Fruit fly (Drosophila melanogaster) whole organism, embryonic: ENCODE measurements around the gene Gad1.

Source experiments
- Ada2b ChIP-seq: fragments of 200-800 bp; sonication (Bioruptor generic); IDR thresholded peaks from 2 replicates; pipeline ENCODE4 v1.3.6; 2022; ENCODE audit warnings: missing biosample characterization, missing genetic modification characterization
- Adf1 ChIP-seq: fragments of 200-800 bp; sonication (Bioruptor generic); IDR thresholded peaks from 2 replicates; pipeline ENCODE4 v1.3.6; 2022; ENCODE audit warnings: missing biosample characterization, missing genetic modification characterization
- Aef1 ChIP-seq: fragments of 200-800 bp; sonication (Bioruptor generic); IDR thresholded peaks from 3 replicates; pipeline ENCODE4 v1.3.6; 2022; ENCODE audit warnings: missing biosample characterization, missing genetic modification characterization
- Atf6 ChIP-seq: fragments of 200-800 bp; sonication (Bioruptor generic); IDR thresholded peaks from 2 replicates; pipeline ENCODE4 v1.3.6; 2022; ENCODE audit warnings: missing biosample characterization, missing genetic modification characterization
- BEAF-32 ChIP-seq: fragments of 200-800 bp; sonication (Bioruptor generic); optimal IDR thresholded peaks from 3 replicates; lab custom pipeline; 2017; ENCODE audit warnings: missing biosample characterization, missing genetic modification characterization, mild to moderate bottlenecking, moderate library complexity, missing genetic modification reagents
- CG10267 ChIP-seq: fragments of 200-800 bp; sonication (Bioruptor generic); optimal IDR thresholded peaks from 2 replicates; lab custom pipeline; 2018; ENCODE audit warnings: missing biosample characterization, mild to moderate bottlenecking, missing genetic modification characterization, moderate library complexity
- CG10979 ChIP-seq: fragments of 200-800 bp; sonication (Bioruptor generic); optimal IDR thresholded peaks from 2 replicates; lab custom pipeline; 2018; ENCODE audit warnings: missing biosample characterization, mild to moderate bottlenecking, missing genetic modification characterization, moderate library complexity
- CG11504 ChIP-seq: fragments of 200-800 bp; sonication (Bioruptor generic); optimal IDR thresholded peaks from 3 replicates; lab custom pipeline; 2019; ENCODE audit warnings: missing biosample characterization, mild to moderate bottlenecking, missing genetic modification characterization, moderate library complexity
- CG11723 ChIP-seq: fragments of 200-800 bp; sonication (Bioruptor generic); optimal IDR thresholded peaks from 2 replicates; lab custom pipeline; 2017; ENCODE audit warnings: missing biosample characterization, mild to moderate bottlenecking, missing genetic modification characterization
- CG12391 ChIP-seq: fragments of 200-800 bp; sonication (Bioruptor generic); optimal IDR thresholded peaks from 3 replicates; lab custom pipeline; 2018; ENCODE audit warnings: missing biosample characterization, mild to moderate bottlenecking, missing genetic modification characterization, moderate library complexity
- CG13287 ChIP-seq: fragments of 200-800 bp; sonication (Bioruptor generic); IDR thresholded peaks from 2 replicates; pipeline ENCODE4 v1.3.6; 2022; ENCODE audit warnings: missing biosample characterization, missing genetic modification characterization; ENCODE audit not compliant: partially characterized antibody
- CG13775 ChIP-seq: fragments of 200-800 bp; sonication (Bioruptor generic); optimal IDR thresholded peaks from 3 replicates; lab custom pipeline; 2017; ENCODE audit warnings: missing biosample characterization, mild to moderate bottlenecking, missing genetic modification characterization
- CG17328 ChIP-seq: fragments of 200-800 bp; sonication (Bioruptor generic); IDR thresholded peaks from 2 replicates; pipeline ENCODE4 v1.3.6; 2022; ENCODE audit warnings: missing biosample characterization, missing genetic modification characterization
- CG17568 ChIP-seq: fragments of 200-800 bp; sonication (Bioruptor generic); optimal IDR thresholded peaks from 2 replicates; lab custom pipeline; 2018; ENCODE audit warnings: missing biosample characterization, mild to moderate bottlenecking, missing genetic modification characterization, moderate library complexity
- CG18011 ChIP-seq: fragments of 200-800 bp; sonication (Bioruptor generic); optimal IDR thresholded peaks from 2 replicates; lab custom pipeline; 2017; ENCODE audit warnings: missing biosample characterization, missing genetic modification characterization, mild to moderate bottlenecking, moderate library complexity, missing genotype
- CG18599 ChIP-seq: fragments of 200-800 bp; sonication (Bioruptor generic); optimal IDR thresholded peaks from 3 replicates; lab custom pipeline; 2017; ENCODE audit warnings: missing biosample characterization, missing genetic modification characterization, mild to moderate bottlenecking, moderate library complexity, missing genetic modification reagents
- CG2199 ChIP-seq: fragments of 200-800 bp; sonication (Bioruptor generic); IDR thresholded peaks from 3 replicates; pipeline ENCODE4 v1.3.6; 2022; ENCODE audit warnings: missing biosample characterization, missing genetic modification characterization
- CG2678 ChIP-seq: fragments of 200-800 bp; sonication (Bioruptor generic); optimal IDR thresholded peaks from 3 replicates; lab custom pipeline; 2019; ENCODE audit warnings: missing biosample characterization, mild to moderate bottlenecking, missing genetic modification characterization, moderate library complexity
- CG42726 ChIP-seq: fragments of 200-800 bp; sonication (Bioruptor generic); IDR thresholded peaks from 2 replicates; pipeline ENCODE4 v1.3.6; 2022; ENCODE audit warnings: missing biosample characterization, missing genetic modification characterization; ENCODE audit not compliant: partially characterized antibody
- CG6254 ChIP-seq: fragments of 200-800 bp; sonication (Bioruptor generic); optimal IDR thresholded peaks from 3 replicates; lab custom pipeline; 2017; ENCODE audit warnings: mild to moderate bottlenecking, missing biosample characterization, missing genetic modification reagents, missing genetic modification characterization
- CG7556 ChIP-seq: fragments of 200-800 bp; sonication (Bioruptor generic); optimal IDR thresholded peaks from 2 replicates; lab custom pipeline; 2017; ENCODE audit warnings: missing biosample characterization, mild to moderate bottlenecking, missing genetic modification characterization
- CG7928 ChIP-seq: fragments of 200-800 bp; sonication (Bioruptor generic); optimal IDR thresholded peaks from 2 replicates; lab custom pipeline; 2017; ENCODE audit warnings: missing biosample characterization, mild to moderate bottlenecking, missing genetic modification characterization
- CG7987 ChIP-seq: fragments of 200-800 bp; sonication (Bioruptor generic); optimal IDR thresholded peaks from 2 replicates; lab custom pipeline; 2018; ENCODE audit warnings: missing biosample characterization, mild to moderate bottlenecking, missing genetic modification characterization, moderate library complexity
- CG8290 ChIP-seq, 3 experiments: fragments of 200-800 bp; sonication (Bioruptor generic); optimal IDR thresholded peaks; 2 replicates each; lab custom pipeline; 2016 to 2019; ENCODE audit warnings: missing biosample characterization in 3 of 3, missing genetic modification characterization in 3 of 3, mild to moderate bottlenecking in 2 of 3, moderate library complexity in 1 of 3
- D ChIP-seq, 2 experiments: fragments of 200-800 bp in 1 of 2; fragments of >200 bp in 1 of 2; sonication (Bioruptor generic) in 1 of 2; optimal IDR thresholded peaks; 2 replicates in 1 of 2; 3 replicates in 1 of 2; lab custom pipeline; 2017; ENCODE audit warnings: mild to moderate bottlenecking in 1 of 2, missing biosample characterization in 1 of 2, missing genetic modification characterization in 1 of 2, missing genetic modification reagents in 1 of 2
- Fer3 ChIP-seq: fragments of 200-800 bp; sonication (Bioruptor generic); optimal IDR thresholded peaks from 2 replicates; lab custom pipeline; 2018; ENCODE audit warnings: missing biosample characterization, mild to moderate bottlenecking, missing genetic modification characterization, moderate library complexity
- H2.0 ChIP-seq: fragments of 200-800 bp; sonication (Bioruptor generic); IDR thresholded peaks from 2 replicates; pipeline ENCODE4 v1.3.6; 2022; ENCODE audit warnings: missing biosample characterization, missing genetic modification characterization
- Hey ChIP-seq: fragments of 200-800 bp; sonication (Bioruptor generic); optimal IDR thresholded peaks from 3 replicates; lab custom pipeline; 2018; ENCODE audit warnings: missing biosample characterization, mild to moderate bottlenecking, missing genetic modification characterization
- NC2α ChIP-seq: fragments of 200-800 bp; sonication (Bioruptor generic); optimal IDR thresholded peaks from 2 replicates; lab custom pipeline; 2016; ENCODE audit warnings: missing biosample characterization, missing genetic modification characterization
- Sox102F ChIP-seq: fragments of 200-800 bp; sonication (Bioruptor generic); optimal IDR thresholded peaks from 2 replicates; lab custom pipeline; 2018; ENCODE audit warnings: missing biosample characterization, mild to moderate bottlenecking, missing genetic modification characterization, moderate library complexity
- amos ChIP-seq: fragments of 200-800 bp; sonication (Bioruptor generic); IDR thresholded peaks from 2 replicates; pipeline ENCODE4 v1.3.6; 2022; ENCODE audit warnings: missing biosample characterization, missing genetic modification characterization; ENCODE audit not compliant: partially characterized antibody
- ara ChIP-seq: fragments of 200-800 bp; sonication (Bioruptor generic); IDR thresholded peaks from 2 replicates; pipeline ENCODE4 v1.3.6; 2022; ENCODE audit warnings: missing biosample characterization, missing genetic modification characterization
- bowl ChIP-seq: fragments of 200-800 bp; sonication (Bioruptor generic); IDR thresholded peaks from 2 replicates; pipeline ENCODE4 v1.3.6; 2022; ENCODE audit warnings: missing biosample characterization, missing genetic modification characterization
- caup ChIP-seq: fragments of 200-800 bp; sonication (Bioruptor generic); optimal IDR thresholded peaks from 3 replicates; lab custom pipeline; 2017; ENCODE audit warnings: missing biosample characterization, mild to moderate bottlenecking, missing genetic modification characterization, moderate library complexity; ENCODE audit not compliant: severe bottlenecking
- dpn ChIP-seq, 2 experiments: fragments of 200-800 bp; sonication (Bioruptor generic); optimal IDR thresholded peaks; 3 replicates each; lab custom pipeline; 2016; ENCODE audit warnings: missing biosample characterization in 2 of 2, missing genetic modification characterization in 2 of 2
- eyg ChIP-seq: fragments of 200-800 bp; sonication (Bioruptor generic); optimal IDR thresholded peaks from 3 replicates; lab custom pipeline; 2016; ENCODE audit warnings: missing biosample characterization, missing genetic modification characterization
- fd3F ChIP-seq: fragments of 200-800 bp; sonication (Bioruptor generic); optimal IDR thresholded peaks from 2 replicates; lab custom pipeline; 2018; ENCODE audit warnings: missing biosample characterization, mild to moderate bottlenecking, missing genetic modification characterization, moderate library complexity
- gro ChIP-seq: fragments of 200-800 bp; sonication (Bioruptor generic); optimal IDR thresholded peaks from 2 replicates; lab custom pipeline; 2016; ENCODE audit warnings: missing biosample characterization, missing genetic modification characterization
- gsb-n ChIP-seq: fragments of 200-800 bp; sonication (Bioruptor generic); optimal IDR thresholded peaks from 3 replicates; lab custom pipeline; 2018; ENCODE audit warnings: missing biosample characterization, mild to moderate bottlenecking, missing genetic modification characterization
- ken ChIP-seq: fragments of 200-800 bp; sonication (Bioruptor generic); IDR thresholded peaks from 3 replicates; pipeline ENCODE4 v1.3.6; 2022; ENCODE audit warnings: missing biosample characterization, missing genetic modification characterization
- mirr ChIP-seq: fragments of 200-800 bp; sonication (Bioruptor generic); optimal IDR thresholded peaks from 3 replicates; lab custom pipeline; 2018; ENCODE audit warnings: missing biosample characterization, mild to moderate bottlenecking, missing genetic modification characterization
- sens ChIP-seq: fragments of 200-800 bp; sonication (Bioruptor generic); peaks from one replicate; lab custom pipeline; 2016; ENCODE audit warnings: missing biosample characterization, missing genetic modification characterization
- shn ChIP-seq: fragments of 200-800 bp; sonication (Bioruptor generic); optimal IDR thresholded peaks from 3 replicates; lab custom pipeline; 2016; ENCODE audit warnings: missing biosample characterization, missing genetic modification characterization
- sna ChIP-seq: fragments of 200-800 bp; sonication (Bioruptor generic); IDR thresholded peaks from 2 replicates; pipeline ENCODE4 v1.3.6; 2022; ENCODE audit warnings: missing biosample characterization, missing genetic modification characterization; ENCODE audit not compliant: partially characterized antibody
- so ChIP-seq: fragments of 200-800 bp; sonication (Bioruptor generic); IDR thresholded peaks from 3 replicates; pipeline ENCODE4 v1.3.6; 2022; ENCODE audit warnings: missing biosample characterization, missing genetic modification characterization
- tap ChIP-seq: fragments of 200-800 bp; optimal IDR thresholded peaks from 3 replicates; lab custom pipeline; 2019; ENCODE audit warnings: missing biosample characterization, mild to moderate bottlenecking, missing genetic modification characterization, moderate library complexity
- tgo ChIP-seq: fragments of 200-800 bp; sonication (Bioruptor generic); IDR thresholded peaks from 3 replicates; pipeline ENCODE4 v1.3.6; 2022; ENCODE audit warnings: missing biosample characterization, missing genetic modification characterization

Gene Gad1

DNA sequence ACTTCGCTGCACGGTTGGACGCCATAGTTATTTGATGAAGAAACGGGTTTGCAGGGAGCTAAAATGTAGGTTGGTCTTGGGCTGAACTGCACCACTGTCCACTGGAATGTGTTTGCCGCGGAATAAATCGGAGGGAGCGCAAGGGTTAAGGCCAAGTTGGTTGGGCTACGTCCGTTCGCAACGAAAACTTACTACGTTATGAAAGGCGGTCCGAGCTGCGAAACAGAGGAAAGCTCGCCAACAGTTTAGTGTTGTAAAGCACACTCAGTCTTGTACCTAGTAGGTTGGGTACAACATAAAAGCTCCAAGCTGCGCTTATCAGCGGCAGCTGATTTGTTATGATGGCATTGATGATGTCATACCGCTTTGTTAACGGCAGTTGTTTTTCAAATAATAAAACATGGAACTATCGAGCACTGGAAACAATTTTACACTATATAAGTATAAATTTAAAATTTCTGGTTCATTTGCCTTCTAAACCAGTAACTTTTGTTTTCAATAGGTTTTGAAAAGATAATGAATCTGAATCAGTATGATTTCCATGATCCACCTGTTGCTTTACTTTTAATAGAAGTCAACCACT is 33.7 kb upstream of the Gad1 start, which contains the start of gene Chd64 (continued):
- 0 out of 2 replicates have a peak, but pooled peaks have one; percentile 52 for TF ChIP-seq CG42726
- TF ChIP-seq CG17568: peak; percentile 62
- no peak for TF ChIP-seq D (optimal IDR thresholded peaks at IDR 0.05; lab: Kevin White, UChicago)
- TF ChIP-seq D (GFP tag; optimal IDR thresholded peaks at IDR 0.05; lab: Kevin White, UChicago): no peak
- peak; percentile 62 for TF ChIP-seq caup (GFP tag; lab: Kevin White, UChicago)
- TF ChIP-seq CG6254 (GFP tag; lab: Kevin White, UChicago): peak; percentile 1
- peak; percentile 3 for TF ChIP-seq fd3F (GFP tag; lab: Kevin White, UChicago)
- TF ChIP-seq Adf1 (GFP tag; lab: Robert Waterston, UW): peak; percentile 50; the same call in 1 of the 2 replicates
- TF ChIP-seq dpn (GFP tag; optimal IDR thresholded peaks at IDR 0.05; lab: Kevin White, UChicago): peak; percentile 25 to 57
- no peak for TF ChIP-seq H2.0
- peak; percentile 68 for TF ChIP-seq CG10267 (tag; lab: Kevin White, UChicago)
- no peak for TF ChIP-seq CG12391 (tag; lab: Kevin White, UChicago)
- no peak for TF ChIP-seq CG11504 (tag; lab: Kevin White, UChicago)
- no peak for TF ChIP-seq NC2α (GFP tag; lab: Kevin White, UChicago)
- TF ChIP-seq CG17328: peak; percentile 31; the same call in 1 of the 2 replicates
- TF ChIP-seq Ada2b: peak; percentile 5; the same call in 1 of the 2 replicates
- peak; percentile 29; the same call in 1 of the 3 replicates for TF ChIP-seq ken (GFP tag; lab: Robert Waterston, UW)
- peak; percentile 82 for TF ChIP-seq CG18599 (GFP tag; lab: Kevin White, UChicago)
- TF ChIP-seq Sox102F: no peak
- TF ChIP-seq Atf6: peak; percentile 71
- no peak for TF ChIP-seq gsb-n (tag; lab: Kevin White, UChicago)
- TF ChIP-seq shn (GFP tag; lab: Kevin White, UChicago): no peak
- TF ChIP-seq sna (GFP tag; lab: Robert Waterston, UW): peak; percentile 68
- TF ChIP-seq amos (GFP tag; lab: Robert Waterston, UW): peak; percentile 45; the same call in 1 of the 2 replicates
- peak; percentile 67 for TF ChIP-seq CG2678
- TF ChIP-seq CG10979 (tag; lab: Kevin White, UChicago): peak; percentile 13
- TF ChIP-seq CG7987 (GFP tag; lab: Kevin White, UChicago): no peak
- TF ChIP-seq Hey (tag; lab: Kevin White, UChicago): no peak
- 0 out of 3 replicates have a peak, but pooled peaks have one; percentile 35 for TF ChIP-seq CG2199 (GFP tag; lab: Robert Waterston, UW)
- peak; percentile 11 for TF ChIP-seq CG7928
- TF ChIP-seq ara (GFP tag; lab: Robert Waterston, UW): no peak
- TF ChIP-seq tap (tag; lab: Kevin White, UChicago): peak; percentile 12
- peak; percentile 19 for TF ChIP-seq CG11723 (GFP tag; lab: Kevin White, UChicago)
- peak; percentile 47 for TF ChIP-seq sens (GFP tag; lab: Kevin White, UChicago)
- peak; percentile 71 for TF ChIP-seq mirr (GFP tag; lab: Kevin White, UChicago)
- TF ChIP-seq Fer3 (tag; lab: Kevin White, UChicago): peak; percentile 40
- no peak for TF ChIP-seq bowl (GFP tag; lab: Robert Waterston, UW)
- peak; percentile 53 for TF ChIP-seq CG7556 (GFP tag; lab: Kevin White, UChicago)
- TF ChIP-seq gro: peak; percentile 54
- TF ChIP-seq tgo (GFP tag; lab: Robert Waterston, UW): peak; percentile 46; the same call in 1 of the 3 replicates
- no peak for TF ChIP-seq eyg
- peak; percentile 80 for TF ChIP-seq CG13287 (GFP tag; lab: Robert Waterston, UW)
- TF ChIP-seq BEAF-32: peak; percentile 10
- TF ChIP-seq so (GFP tag; lab: Robert Waterston, UW): peak; percentile 15; the same call in 1 of the 3 replicates
- TF ChIP-seq CG8290 (GFP tag; optimal IDR thresholded peaks at IDR 0.05; lab: Kevin White, UChicago): peak; percentile 3
- TF ChIP-seq CG8290 (tag; optimal IDR thresholded peaks at IDR 0.05; lab: Kevin White, UChicago): peak in 1 of 2 experiments; percentile 77
- no peak for TF ChIP-seq CG13775 (GFP tag; lab: Kevin White, UChicago)
- TF ChIP-seq CG18011 (GFP tag; lab: Kevin White, UChicago): no peak
- TF ChIP-seq Aef1 (GFP tag; lab: Robert Waterston, UW): no peak
